Fruit fly (Drosophila melanogaster) whole organism, embryonic: Measurements from ENCODE around the gene mRpL32.

Source experiments
- B-H2 ChIP-seq: fragments of 200-800 bp; sonication (Bioruptor generic); optimal IDR thresholded peaks from 2 replicates; lab custom pipeline; 2018; ENCODE audit warnings: missing biosample characterization, mild to moderate bottlenecking, missing genetic modification characterization
- CG10654 ChIP-seq: fragments of 200-800 bp; sonication (Bioruptor generic); optimal IDR thresholded peaks from 2 replicates; lab custom pipeline; 2016; ENCODE audit warnings: missing biosample characterization, missing genetic modification characterization
- CG10959 ChIP-seq: fragments of 200-800 bp; sonication (Bioruptor generic); IDR thresholded peaks from 2 replicates; pipeline ENCODE4 v1.3.6; 2022; ENCODE audit warnings: missing biosample characterization, missing genetic modification characterization
- CG12155 ChIP-seq: fragments of 200-800 bp; sonication (Bioruptor generic); optimal IDR thresholded peaks from 3 replicates; lab custom pipeline; 2016; ENCODE audit warnings: missing biosample characterization, missing genetic modification characterization
- CG12744 ChIP-seq: fragments of 200-800 bp; sonication (Bioruptor generic); optimal IDR thresholded peaks from 2 replicates; lab custom pipeline; 2016; ENCODE audit warnings: missing biosample characterization, missing genetic modification characterization
- CG15073 ChIP-seq: fragments of 200-800 bp; sonication (Bioruptor generic); optimal IDR thresholded peaks from 2 replicates; lab custom pipeline; 2016; ENCODE audit warnings: missing biosample characterization, missing genetic modification characterization
- CG15269 ChIP-seq: fragments of 200-800 bp; sonication (Bioruptor generic); optimal IDR thresholded peaks from 2 replicates; lab custom pipeline; 2018; ENCODE audit warnings: missing biosample characterization, mild to moderate bottlenecking, missing genetic modification characterization, moderate library complexity
- CG15514 ChIP-seq: fragments of 200-800 bp; sonication (Bioruptor generic); optimal IDR thresholded peaks from 3 replicates; lab custom pipeline; 2017; ENCODE audit warnings: missing biosample characterization, missing genetic modification characterization, mild to moderate bottlenecking, moderate library complexity, missing genetic modification reagents
- CG1603 ChIP-seq: fragments of 200-800 bp; sonication (Bioruptor generic); optimal IDR thresholded peaks from 2 replicates; lab custom pipeline; 2019; ENCODE audit warnings: missing biosample characterization, mild to moderate bottlenecking, missing genetic modification characterization, moderate library complexity
- CG1792 ChIP-seq: fragments of 200-800 bp; sonication (Bioruptor generic); optimal IDR thresholded peaks from 2 replicates; lab custom pipeline; 2016; ENCODE audit warnings: missing biosample characterization, missing genetic modification characterization
- CG34422 ChIP-seq: fragments of 200-800 bp; sonication (Bioruptor generic); IDR thresholded peaks from 3 replicates; pipeline ENCODE4 v1.3.6; 2022; ENCODE audit warnings: missing biosample characterization, missing genetic modification characterization
- CG7928 ChIP-seq: fragments of 200-800 bp; sonication (Bioruptor generic); optimal IDR thresholded peaks from 2 replicates; lab custom pipeline; 2017; ENCODE audit warnings: missing biosample characterization, mild to moderate bottlenecking, missing genetic modification characterization
- Chrac-16 ChIP-seq: fragments of 200-800 bp; sonication (Bioruptor generic); optimal IDR thresholded peaks from 3 replicates; lab custom pipeline; 2016; ENCODE audit warnings: missing biosample characterization, missing genetic modification characterization
- Deaf1 ChIP-seq: fragments of 200-800 bp; optimal IDR thresholded peaks from 3 replicates; lab custom pipeline; 2019; ENCODE audit warnings: missing biosample characterization, mild to moderate bottlenecking, missing genetic modification characterization, moderate library complexity
- Doc3 ChIP-seq: fragments of 200-800 bp; sonication (Bioruptor generic); IDR thresholded peaks from 3 replicates; pipeline ENCODE4 v1.3.6; 2022; ENCODE audit warnings: missing biosample characterization, missing genetic modification characterization; ENCODE audit not compliant: partially characterized antibody
- Ets97D ChIP-seq: fragments of 200-800 bp; sonication (Bioruptor generic); optimal IDR thresholded peaks from 3 replicates; lab custom pipeline; 2016; ENCODE audit warnings: missing biosample characterization, missing genetic modification characterization
- HHEX ChIP-seq: fragments of 200-800 bp; sonication (Bioruptor generic); optimal IDR thresholded peaks from 3 replicates; lab custom pipeline; 2017; ENCODE audit warnings: missing biosample characterization, mild to moderate bottlenecking, missing genetic modification characterization, missing genetic modification reagents
- HLH3B ChIP-seq: fragments of 200-800 bp; sonication (Bioruptor generic); IDR thresholded peaks from 2 replicates; pipeline ENCODE4 v1.3.6; 2022; ENCODE audit warnings: missing biosample characterization, missing genetic modification characterization
- Hr78 ChIP-seq, 2 experiments: fragments of 200-800 bp in 1 of 2; fragments of >200 bp in 1 of 2; sonication (Bioruptor generic) in 1 of 2; optimal IDR thresholded peaks; 2 replicates each; lab custom pipeline; 2017 to 2019; ENCODE audit warnings: missing biosample characterization in 2 of 2, missing genetic modification characterization in 2 of 2, mild to moderate bottlenecking in 1 of 2, moderate library complexity in 1 of 2
- MESR4 ChIP-seq: fragments of 200-800 bp; sonication (Bioruptor generic); optimal IDR thresholded peaks from 2 replicates; lab custom pipeline; 2018; ENCODE audit warnings: missing biosample characterization, mild to moderate bottlenecking, missing genetic modification characterization, moderate library complexity
- Mes4 ChIP-seq: fragments of 200-800 bp; sonication (Bioruptor generic); optimal IDR thresholded peaks from 2 replicates; lab custom pipeline; 2016; ENCODE audit warnings: missing biosample characterization, missing genetic modification characterization
- Sox102F ChIP-seq: fragments of 200-800 bp; sonication (Bioruptor generic); optimal IDR thresholded peaks from 2 replicates; lab custom pipeline; 2018; ENCODE audit warnings: missing biosample characterization, mild to moderate bottlenecking, missing genetic modification characterization, moderate library complexity
- Sry-δ ChIP-seq: fragments of 200-800 bp; sonication (Bioruptor generic); optimal IDR thresholded peaks from 2 replicates; lab custom pipeline; 2016; ENCODE audit warnings: missing biosample characterization, missing genetic modification characterization
- Vsx1 ChIP-seq: fragments of 200-800 bp; sonication (Bioruptor generic); optimal IDR thresholded peaks from 2 replicates; lab custom pipeline; 2017; ENCODE audit warnings: missing biosample characterization, mild to moderate bottlenecking, missing genetic modification characterization, missing genetic modification reagents
- ase ChIP-seq: fragments of 200-800 bp; sonication (Bioruptor generic); IDR thresholded peaks from 3 replicates; pipeline ENCODE4 v1.3.6; 2022; ENCODE audit warnings: missing biosample characterization, missing genetic modification characterization
- cato ChIP-seq: fragments of 200-800 bp; sonication (Bioruptor generic); optimal IDR thresholded peaks from 2 replicates; lab custom pipeline; 2016; ENCODE audit warnings: missing biosample characterization, missing genetic modification characterization, borderline replicate concordance
- da ChIP-seq: fragments of 200-800 bp; sonication (Bioruptor generic); optimal IDR thresholded peaks from 2 replicates; lab custom pipeline; 2016; ENCODE audit warnings: missing biosample characterization, missing genetic modification characterization
- dmrt99B ChIP-seq: fragments of 200-800 bp; sonication (Bioruptor generic); optimal IDR thresholded peaks from 2 replicates; lab custom pipeline; 2018; ENCODE audit warnings: missing biosample characterization, mild to moderate bottlenecking, missing genetic modification characterization, moderate library complexity
- ems ChIP-seq: fragments of 200-800 bp; sonication (Bioruptor generic); optimal IDR thresholded peaks from 3 replicates; lab custom pipeline; 2016; ENCODE audit warnings: missing biosample characterization, missing genetic modification characterization
- gce ChIP-seq: fragments of 200-800 bp; sonication (Bioruptor generic); IDR thresholded peaks from 3 replicates; pipeline ENCODE4 v1.3.6; 2022; ENCODE audit warnings: missing biosample characterization, missing genetic modification characterization
- ind ChIP-seq: fragments of 200-800 bp; sonication (Bioruptor generic); optimal IDR thresholded peaks from 3 replicates; lab custom pipeline; 2016; ENCODE audit warnings: missing biosample characterization, missing genetic modification characterization
- jigr1 ChIP-seq: fragments of 200-800 bp; sonication (Bioruptor generic); IDR thresholded peaks from 3 replicates; pipeline ENCODE4 v1.3.6; 2022; ENCODE audit warnings: missing biosample characterization, missing genetic modification characterization
- kah ChIP-seq: fragments of 200-800 bp; sonication (Bioruptor generic); optimal IDR thresholded peaks from 2 replicates; lab custom pipeline; 2018; ENCODE audit warnings: missing biosample characterization, mild to moderate bottlenecking, missing genetic modification characterization
- maf-S ChIP-seq: fragments of 200-800 bp; sonication (Bioruptor generic); optimal IDR thresholded peaks from 2 replicates; lab custom pipeline; 2016; ENCODE audit warnings: missing biosample characterization, missing genetic modification characterization
- nau ChIP-seq: fragments of 200-800 bp; sonication (Bioruptor generic); optimal IDR thresholded peaks from 3 replicates; lab custom pipeline; 2017; ENCODE audit warnings: missing biosample characterization, mild to moderate bottlenecking, missing genetic modification characterization, missing genetic modification reagents
- pan ChIP-seq, 4 experiments: fragments of >200 bp in 3 of 4; fragments of 200-800 bp in 1 of 4; sonication (Bioruptor generic) in 1 of 4; optimal IDR thresholded peaks in 3 of 4; IDR thresholded peaks in 1 of 4; 2 replicates each; pipeline versions ENCODE4 v1.3.6 to Lab custom; 2017 to 2022; ENCODE audit warnings: missing biosample characterization in 2 of 4, missing genetic modification characterization in 2 of 4, mixed read lengths in 1 of 4
- pfk ChIP-seq: fragments of 200-800 bp; sonication (Bioruptor generic); optimal IDR thresholded peaks from 2 replicates; lab custom pipeline; 2018; ENCODE audit warnings: missing biosample characterization, mild to moderate bottlenecking, missing genetic modification characterization, moderate library complexity
- prd ChIP-seq, 3 experiments: fragments of >200 bp in 2 of 3; fragments of 200-800 bp in 1 of 3; sonication (Bioruptor generic) in 1 of 3; optimal IDR thresholded peaks in 2 of 3; IDR thresholded peaks in 1 of 3; 2 replicates in 2 of 3; 3 replicates in 1 of 3; pipeline versions ENCODE4 v1.3.6 to Lab custom; 2017 to 2022; ENCODE audit warnings: missing biosample characterization in 1 of 3, missing genetic modification characterization in 1 of 3
- ranshi ChIP-seq: fragments of 200-800 bp; sonication (Bioruptor generic); IDR thresholded peaks from 2 replicates; pipeline ENCODE4 v1.3.6; 2022; ENCODE audit warnings: missing biosample characterization, missing genetic modification characterization
- repo ChIP-seq: fragments of 200-800 bp; sonication (Bioruptor generic); optimal IDR thresholded peaks from 2 replicates; lab custom pipeline; 2016; ENCODE audit warnings: missing biosample characterization, missing genetic modification characterization
- rib ChIP-seq: fragments of 200-800 bp; sonication (Bioruptor generic); IDR thresholded peaks from 2 replicates; pipeline ENCODE4 v1.3.6; 2022; ENCODE audit warnings: missing biosample characterization, missing genetic modification characterization
- run ChIP-seq: fragments of 200-800 bp; sonication (Bioruptor generic); optimal IDR thresholded peaks from 3 replicates; lab custom pipeline; 2018; ENCODE audit warnings: missing biosample characterization, mild to moderate bottlenecking, missing genetic modification characterization
- sim ChIP-seq: fragments of 200-800 bp; sonication (Bioruptor generic); IDR thresholded peaks from 2 replicates; pipeline ENCODE4 v1.3.6; 2022; ENCODE audit warnings: missing biosample characterization, missing genetic modification characterization
- sisA ChIP-seq: fragments of 200-800 bp; sonication (Bioruptor generic); IDR thresholded peaks from 2 replicates; pipeline ENCODE4 v1.3.6; 2022; ENCODE audit warnings: missing biosample characterization, missing genetic modification characterization
- toy ChIP-seq: fragments of 200-800 bp; sonication (Bioruptor generic); IDR thresholded peaks from 2 replicates; pipeline ENCODE4 v1.3.6; 2022; ENCODE audit warnings: missing biosample characterization, missing genetic modification characterization
- trem ChIP-seq: fragments of 200-800 bp; optimal IDR thresholded peaks from 3 replicates; lab custom pipeline; 2019; ENCODE audit warnings: missing biosample characterization, mild to moderate bottlenecking, missing genetic modification characterization, moderate library complexity
- tup ChIP-seq: fragments of 200-800 bp; sonication (Bioruptor generic); optimal IDR thresholded peaks from 2 replicates; lab custom pipeline; 2016; ENCODE audit warnings: missing biosample characterization, mild to moderate bottlenecking, missing genetic modification characterization, moderate library complexity

The mRpL32 gene

DNA sequence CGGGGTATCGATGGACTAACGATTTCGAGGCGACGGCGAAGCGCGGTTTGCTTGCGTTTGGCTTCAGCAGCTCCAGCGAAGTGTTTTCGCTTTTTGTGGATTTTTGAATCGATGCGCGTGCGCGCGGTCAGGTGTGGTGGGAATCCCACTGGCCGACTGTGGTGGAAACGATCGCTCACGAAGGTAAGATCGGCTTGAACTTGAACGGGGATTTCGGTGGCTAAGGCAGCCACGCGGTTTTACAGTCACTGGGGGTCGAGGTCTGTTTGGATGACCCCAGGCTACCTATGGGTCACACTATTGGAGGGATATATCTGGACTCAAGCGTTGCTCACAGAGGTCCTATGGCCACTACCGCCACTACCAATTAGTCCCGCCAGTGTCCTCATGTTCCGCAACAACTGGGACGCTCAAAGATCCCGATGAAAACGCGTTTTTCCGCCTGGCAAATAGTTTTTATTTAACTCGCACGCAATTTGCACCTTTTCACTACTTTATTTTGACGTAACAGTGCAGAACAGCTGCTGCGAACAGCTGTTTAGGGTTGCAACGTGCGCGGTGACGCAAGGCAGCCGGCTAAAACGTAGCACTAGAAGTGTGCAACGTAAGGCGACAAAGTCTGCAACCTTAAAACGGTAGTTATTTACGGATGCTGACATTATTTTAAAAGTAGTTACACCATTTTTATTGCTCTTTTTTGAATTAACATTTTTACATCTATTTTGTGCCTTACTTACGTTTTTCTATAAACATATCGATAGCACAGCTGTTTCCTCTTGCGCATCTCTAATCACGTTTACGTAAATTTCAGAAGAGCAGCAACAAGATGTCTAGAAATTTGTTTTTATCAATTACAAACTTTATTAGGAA lies at the start of gene mRpL32, which contains the start of gene qless (continued):
- TF ChIP-seq Vsx1 (GFP tag; lab: Kevin White, UChicago) (no peak), run (tag; lab: Kevin White, UChicago) (no peak), prd (optimal IDR thresholded peaks at IDR 0.05; lab: Kevin White, UChicago) (no peak), prd (GFP tag; IDR thresholded peaks at IDR 0.05; lab: Robert Waterston, UW) (peak; percentile 94), sim (GFP tag; lab: Robert Waterston, UW) (0 out of 2 replicates have a peak, but pooled peaks have one; percentile 36), sisA (GFP tag; lab: Robert Waterston, UW) (peak; percentile 59), CG15269 (tag; lab: Kevin White, UChicago) (no peak), CG7928 (GFP tag; lab: Kevin White, UChicago) (peak; percentile 67), CG15073 (GFP tag; lab: Kevin White, UChicago) (no peak), CG10654 (GFP tag; lab: Kevin White, UChicago) (peak; percentile 72), CG12155 (GFP tag; lab: Kevin White, UChicago) (peak; percentile 34), kah (GFP tag; lab: Kevin White, UChicago) (no peak), Hr78 (GFP tag; optimal IDR thresholded peaks at IDR 0.05; lab: Kevin White, UChicago) (peak in 1 of 2 experiments; percentile 100), pfk (no peak), HLH3B (GFP tag; lab: Robert Waterston, UW) (peak; percentile 65), maf-S (GFP tag; lab: Kevin White, UChicago) (peak; percentile 22), repo (peak; percentile 48), CG10959 (peak; percentile 51), Ets97D (GFP tag; lab: Kevin White, UChicago) (peak; percentile 42), rib (GFP tag; lab: Robert Waterston, UW) (no peak), pan (optimal IDR thresholded peaks at IDR 0.05; lab: Kevin White, UChicago) (no peak), pan (GFP tag; optimal IDR thresholded peaks at IDR 0.05 in 1 of 2, IDR thresholded peaks at IDR 0.05 in 1 of 2) (peak in 1 of 2 experiments; percentile 89), CG15514 (GFP tag; lab: Kevin White, UChicago) (peak; percentile 45), HHEX (no peak), ase (GFP tag; lab: Robert Waterston, UW) (peak; percentile 77), CG1792 (GFP tag; lab: Kevin White, UChicago) (peak; percentile 74), Sry-δ (GFP tag; lab: Kevin White, UChicago) (peak; percentile 94), jigr1 (GFP tag; lab: Robert Waterston, UW) (no peak), CG34422 (peak; percentile 92), tup (GFP tag; lab: Kevin White, UChicago) (no peak), Sox102F (GFP tag; lab: Kevin White, UChicago) (peak; percentile 36), da (GFP tag; lab: Kevin White, UChicago) (peak; percentile 11), dmrt99B (tag; lab: Kevin White, UChicago) (no peak), ranshi (0 out of 2 replicates have a peak, but pooled peaks have one; percentile 41), Doc3 (GFP tag; lab: Robert Waterston, UW) (peak; percentile 86), nau (GFP tag; lab: Kevin White, UChicago) (peak; percentile 72), Mes4 (peak; percentile 40), trem (peak; percentile 52), gce (peak; percentile 39; the same call in 1 of the 3 replicates), MESR4 (GFP tag; lab: Kevin White, UChicago) (peak; percentile 15), Deaf1 (peak; percentile 94), toy (GFP tag; lab: Robert Waterston, UW) (no peak), CG12744 (GFP tag; lab: Kevin White, UChicago) (no peak), B-H2 (peak; percentile 30), Chrac-16 (GFP tag; lab: Kevin White, UChicago) (peak; percentile 54), CG1603 (peak; percentile 57), cato (GFP tag; lab: Kevin White, UChicago) (no peak), ems (GFP tag; lab: Kevin White, UChicago) (peak; percentile 64), ind (GFP tag; lab: Kevin White, UChicago) (peak; percentile 83)
